Fruit fly (Drosophila melanogaster): Measurements from ENCODE around the gene ph-p.

The ph-p gene

DNA sequence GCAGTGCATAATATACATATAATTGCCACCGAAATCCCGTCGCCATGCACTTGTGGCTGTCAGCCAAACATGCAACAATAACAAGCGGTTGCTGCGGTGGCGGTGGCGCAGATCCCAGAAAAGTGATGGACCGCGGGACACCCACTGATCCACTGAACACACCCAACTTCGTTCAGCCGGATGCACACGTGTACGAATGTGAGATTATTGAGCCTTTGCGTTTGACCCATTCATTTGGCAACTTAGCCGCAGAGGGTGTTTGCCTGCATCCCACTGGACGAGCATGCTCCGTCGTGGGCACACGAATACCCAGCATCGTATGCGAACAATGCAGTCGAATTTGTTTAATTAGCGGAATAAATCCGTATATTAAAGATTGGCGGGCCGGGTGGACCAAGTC is 27.2 kb upstream of the ph-p start:
- no peak for TF ChIP-seq usp (GFP tag; optimal IDR thresholded peaks at IDR 0.05)
- TF ChIP-seq psq (optimal IDR thresholded peaks at IDR 0.05) = no peak
- TF ChIP-seq CG8478 (optimal IDR thresholded peaks at IDR 0.05) = no peak
- TF ChIP-seq EcR (GFP tag; optimal IDR thresholded peaks at IDR 0.05) = no peak
- no peak for TF ChIP-seq pan (optimal IDR thresholded peaks at IDR 0.05)

DNA sequence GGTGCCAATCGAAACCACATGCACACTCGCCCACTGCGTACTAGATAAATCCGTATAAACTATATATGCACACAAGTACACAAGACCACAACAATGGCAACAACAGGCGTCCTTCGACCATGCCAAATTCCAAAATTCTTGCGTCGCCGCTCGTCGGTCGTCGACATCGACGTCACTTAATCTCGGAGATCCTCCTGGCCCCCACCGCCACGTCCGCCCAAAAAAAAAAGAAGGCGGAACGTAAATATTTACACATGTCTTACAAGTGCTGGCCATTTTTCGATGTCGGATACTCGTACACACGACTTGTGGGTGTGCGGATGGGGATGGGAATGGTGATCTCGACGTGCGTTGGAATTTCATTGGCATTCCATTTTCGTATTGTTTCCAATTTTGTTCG is 25.2 kb upstream of the ph-p start:
- TF ChIP-seq pan (optimal IDR thresholded peaks at IDR 0.05) (no peak), usp (GFP tag; optimal IDR thresholded peaks at IDR 0.05) (no peak), EcR (GFP tag; optimal IDR thresholded peaks at IDR 0.05) (no peak), psq (optimal IDR thresholded peaks at IDR 0.05) (no peak), Dll (optimal IDR thresholded peaks at IDR 0.05) (no peak), CG8478 (optimal IDR thresholded peaks at IDR 0.05) (no peak)

DNA sequence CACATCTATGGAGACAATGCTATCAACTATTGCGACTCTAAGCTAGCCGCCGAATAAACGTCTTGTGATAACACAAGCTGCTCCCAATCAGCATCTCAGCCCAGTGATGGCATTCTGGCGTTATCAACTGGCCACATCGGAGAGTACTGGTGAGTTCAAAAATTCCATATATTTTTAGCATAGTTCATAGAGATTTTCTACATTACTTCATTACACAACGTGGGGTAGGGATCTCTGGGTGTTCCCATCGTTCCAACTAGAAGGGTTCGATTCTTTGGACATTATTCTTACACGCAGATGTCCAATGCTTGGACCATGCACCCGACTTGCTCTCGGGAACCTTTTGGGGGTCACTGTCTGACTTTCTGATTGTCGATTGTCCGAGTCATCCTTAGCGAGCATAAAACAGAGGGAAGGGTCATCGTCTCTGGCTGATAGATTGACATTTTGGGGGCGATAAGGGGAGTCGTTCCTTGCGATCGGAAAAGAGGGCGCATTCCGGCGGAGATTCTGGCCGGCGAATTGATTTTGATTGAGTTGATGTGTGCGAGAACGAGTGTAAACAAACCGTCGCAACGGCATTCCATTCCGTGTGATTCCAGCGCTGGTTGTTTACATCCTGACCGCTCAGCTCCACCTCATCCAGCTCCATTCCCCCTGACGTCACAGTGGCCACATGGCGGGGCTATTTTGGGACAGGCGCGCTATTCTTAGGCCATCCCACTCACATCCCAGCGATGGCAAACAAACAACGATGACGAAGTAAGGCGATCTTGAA is 24.1 kb upstream of the ph-p start, which contains the start of the genes Cyp4d1 and CG3630:
Cyp4d1 (minus strand) TSS at position 51 of the 778 bp plus-strand sequence.
CG3630 (plus strand) TSS at position 67 of the 778 bp plus-strand sequence.
- TF ChIP-seq pan (optimal IDR thresholded peaks at IDR 0.05) = no peak

- TF ChIP-seq CG8478 (optimal IDR thresholded peaks at IDR 0.05) (no peak), pan (optimal IDR thresholded peaks at IDR 0.05) (no peak), psq (optimal IDR thresholded peaks at IDR 0.05) (no peak), Dll (optimal IDR thresholded peaks at IDR 0.05) (no peak), EcR (GFP tag; optimal IDR thresholded peaks at IDR 0.05) (no peak), usp (GFP tag; optimal IDR thresholded peaks at IDR 0.05) (no peak)
These were observed 22.8 kb upstream of the ph-p start for dm6 chrX:2161020-2161419.

DNA sequence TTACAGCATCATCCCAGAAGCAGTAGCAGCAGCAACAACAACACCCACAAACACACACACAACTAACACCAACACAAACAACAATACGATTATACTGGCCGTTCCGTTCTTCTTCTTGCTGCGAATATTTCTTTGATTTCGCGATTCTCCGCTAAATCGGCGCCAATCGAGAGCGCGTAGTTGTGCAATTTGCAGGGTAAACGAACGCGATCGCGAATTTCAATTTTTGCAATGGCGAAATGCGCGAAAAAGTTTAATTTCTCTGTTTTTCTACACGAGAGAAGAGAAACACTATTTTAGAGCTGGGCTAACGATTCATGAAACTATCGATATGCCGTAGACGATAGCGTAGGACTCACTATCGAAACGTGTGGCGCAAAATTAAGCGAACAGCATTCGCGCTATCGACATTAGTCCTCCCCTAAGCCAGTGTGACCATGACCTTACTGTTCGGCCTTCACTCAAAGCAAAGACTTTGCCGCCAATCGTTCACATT is 20.5 kb upstream of the ph-p start, which contains the start of gene wapl:
wapl (minus strand) TSS at position 316 of the 496 bp plus-strand sequence.
- TF ChIP-seq usp (GFP tag; optimal IDR thresholded peaks at IDR 0.05) (no peak), EcR (GFP tag; optimal IDR thresholded peaks at IDR 0.05) (no peak), psq (optimal IDR thresholded peaks at IDR 0.05) (no peak), CG8478 (optimal IDR thresholded peaks at IDR 0.05) (no peak), pan (optimal IDR thresholded peaks at IDR 0.05) (no peak), Dll (optimal IDR thresholded peaks at IDR 0.05) (no peak)

DNA sequence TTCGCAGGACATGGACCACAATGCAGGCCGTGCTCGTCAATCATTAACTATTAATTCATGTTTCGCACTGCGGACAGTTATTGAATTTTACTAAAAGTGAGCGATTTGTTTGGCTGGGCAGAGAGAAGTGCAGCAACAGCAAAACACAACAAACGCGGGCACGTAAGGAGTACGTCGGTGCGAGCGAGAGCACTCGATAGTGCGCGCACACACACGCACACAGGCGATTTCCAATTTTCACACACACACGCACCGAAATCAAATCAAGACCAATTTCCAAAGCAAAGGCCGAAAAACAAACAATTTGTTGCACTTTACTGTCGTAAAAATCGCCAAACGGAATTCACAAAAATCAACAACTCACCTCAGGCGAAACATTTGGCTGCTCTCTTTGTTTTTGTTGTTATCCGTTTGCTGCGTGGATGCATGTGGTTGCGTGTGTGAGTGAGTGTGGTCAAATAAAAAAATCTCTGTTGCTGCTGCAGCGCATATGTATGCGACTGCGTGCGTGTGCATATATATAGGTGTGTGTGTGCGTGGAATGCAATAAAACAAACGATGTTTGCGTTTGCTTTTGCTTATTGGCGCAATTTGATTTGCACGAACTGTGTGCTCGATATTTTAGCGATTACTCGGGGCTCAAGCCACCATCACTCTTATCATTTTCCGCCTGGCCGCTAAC is 19.9 kb upstream of the ph-p start:
- TF ChIP-seq pan (optimal IDR thresholded peaks at IDR 0.05) (no peak), EcR (GFP tag; optimal IDR thresholded peaks at IDR 0.05) (no peak), usp (GFP tag; optimal IDR thresholded peaks at IDR 0.05) (no peak), Dll (optimal IDR thresholded peaks at IDR 0.05) (peak; percentile 25), CG8478 (optimal IDR thresholded peaks at IDR 0.05) (peak; percentile 95), psq (optimal IDR thresholded peaks at IDR 0.05) (no peak)

DNA sequence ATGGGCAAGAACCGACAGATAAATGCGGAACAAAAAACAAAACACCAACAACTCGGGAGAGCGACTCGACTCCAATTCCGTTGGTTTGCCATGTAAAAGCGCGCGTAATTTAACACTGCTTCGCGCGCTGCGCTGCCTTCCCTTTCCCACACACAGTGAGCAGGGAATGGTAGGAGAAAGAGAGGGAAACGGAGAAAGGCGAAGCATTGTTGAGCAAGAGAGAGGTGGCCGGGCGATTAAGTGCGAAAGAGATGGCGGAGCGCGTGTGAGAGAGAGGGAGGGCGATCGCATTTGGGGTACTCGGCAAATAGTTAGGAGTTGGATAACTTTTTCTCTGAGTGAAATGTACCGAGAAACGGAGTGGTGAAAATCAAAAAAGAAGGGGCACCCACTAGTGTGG is 17.7 kb upstream of the ph-p start:
- TF ChIP-seq usp (GFP tag; optimal IDR thresholded peaks at IDR 0.05) (no peak), CG8478 (optimal IDR thresholded peaks at IDR 0.05) (peak; percentile 66), Dll (optimal IDR thresholded peaks at IDR 0.05) (peak; percentile 74)

dm6 chrX:2149478-2149877 is 11.3 kb upstream of the ph-p start, which contains the start of gene bcn92:
Gene bcn92 (minus strand): TSS chrX:2149647.
- TF ChIP-seq pan (optimal IDR thresholded peaks at IDR 0.05) (no peak), usp (GFP tag; optimal IDR thresholded peaks at IDR 0.05) (no peak), CG8478 (optimal IDR thresholded peaks at IDR 0.05) (no peak), Dll (optimal IDR thresholded peaks at IDR 0.05) (no peak), psq (optimal IDR thresholded peaks at IDR 0.05) (no peak), EcR (GFP tag; optimal IDR thresholded peaks at IDR 0.05) (no peak)

DNA sequence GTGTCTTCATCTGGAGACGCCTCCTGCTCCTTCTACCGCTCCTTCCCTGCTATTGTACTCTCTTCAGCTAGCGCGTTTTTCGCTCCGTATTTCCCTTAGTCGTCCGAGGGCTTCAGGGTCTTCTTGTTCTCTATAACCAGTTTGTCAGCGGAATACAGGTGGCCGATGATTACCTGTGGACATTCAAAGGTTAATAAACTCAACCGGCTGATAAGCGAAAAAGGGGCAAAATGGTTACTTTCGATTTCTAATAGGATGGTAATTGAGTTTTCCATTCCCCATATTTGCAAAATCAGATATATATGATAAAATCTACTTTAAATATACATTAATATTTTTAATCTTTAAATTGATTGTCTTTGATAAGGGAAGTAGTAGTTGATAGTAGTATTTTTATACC is 10.5 kb upstream of the ph-p start:
- TF ChIP-seq psq (optimal IDR thresholded peaks at IDR 0.05) (no peak), usp (GFP tag; optimal IDR thresholded peaks at IDR 0.05) (no peak), CG8478 (optimal IDR thresholded peaks at IDR 0.05) (no peak), pan (optimal IDR thresholded peaks at IDR 0.05) (no peak), Dll (optimal IDR thresholded peaks at IDR 0.05) (no peak), EcR (GFP tag; optimal IDR thresholded peaks at IDR 0.05) (no peak)

- no peak for TF ChIP-seq Dll (optimal IDR thresholded peaks at IDR 0.05)
- no peak for TF ChIP-seq pan (optimal IDR thresholded peaks at IDR 0.05)
- no peak for TF ChIP-seq CG8478 (optimal IDR thresholded peaks at IDR 0.05)
- no peak for TF ChIP-seq usp (GFP tag; optimal IDR thresholded peaks at IDR 0.05)
- no peak for TF ChIP-seq psq (optimal IDR thresholded peaks at IDR 0.05)
- no peak for TF ChIP-seq EcR (GFP tag; optimal IDR thresholded peaks at IDR 0.05)
These were observed 9.3 kb upstream of the ph-p start for dm6 chrX:2147475-2147874.

- TF ChIP-seq Dll (optimal IDR thresholded peaks at IDR 0.05) = no peak
- TF ChIP-seq pan (optimal IDR thresholded peaks at IDR 0.05) = no peak
- no peak for TF ChIP-seq CG8478 (optimal IDR thresholded peaks at IDR 0.05)
- no peak for TF ChIP-seq EcR (GFP tag; optimal IDR thresholded peaks at IDR 0.05)
- TF ChIP-seq psq (optimal IDR thresholded peaks at IDR 0.05) = no peak
- TF ChIP-seq usp (GFP tag; optimal IDR thresholded peaks at IDR 0.05) = no peak
These were observed 8.4 kb upstream of the ph-p start for dm6 chrX:2146574-2146973.

All from whole organism.